Worm (Caenorhabditis elegans) whole organism, L4/young adult: ENCODE data around the gene irld-61.

Source experiments
- W03F9.2 ChIP-seq: fragments of 150-350 bp; optimal IDR thresholded peaks from 2 replicates; lab custom pipeline; 2014; ENCODE audit warnings: missing biosample characterization, missing genetic modification characterization
- him-1 ChIP-seq: sonication (generic microtip); optimal IDR thresholded peaks from 2 replicates; lab custom pipeline; 2016; ENCODE audit warnings: missing genotype, missing genetic modification reagents, missing genetic modification characterization, missing compliant biosample characterization

ce11 chrIII:12755048-12755447, 9.3 kb upstream of the irld-61 start, which contains the start of gene srw-10:
- TF ChIP-seq him-1 (tag; lab: Kevin White, UChicago) (no peak), W03F9.2 (no peak)
